Worm (Caenorhabditis elegans) whole organism, L4 larva: Measurements from ENCODE around the gene cnep-1.
A peak's percentile ranks its signal among the peaks of the same experiment; 100 is the strongest.

Source experiments
- Y48G9A.11 ChIP-seq: fragments of 200-800 bp; sonication (Bioruptor generic); IDR thresholded peaks from 2 replicates; pipeline ENCODE4 v1.3.6; 2022; ENCODE audit warnings: missing genetic modification reagents, missing genetic modification characterization, missing compliant biosample characterization
- Y5F2A.4 ChIP-seq: fragments of 200-800 bp; sonication (Bioruptor generic); optimal IDR thresholded peaks from 2 replicates; lab custom pipeline; 2018; ENCODE audit warnings: mild to moderate bottlenecking, missing genetic modification characterization, missing compliant biosample characterization
- Y75B8A.6 ChIP-seq: fragments of 200-800 bp; sonication (Bioruptor generic); IDR thresholded peaks from 2 replicates; pipeline ENCODE4 v1.3.6; 2022; ENCODE audit warnings: missing genetic modification reagents, missing genetic modification characterization, missing compliant biosample characterization
- ZK546.5 ChIP-seq, 2 experiments: sonication (generic microtip); optimal IDR thresholded peaks; 2 replicates each; lab custom pipeline; 2017; ENCODE audit warnings: missing biosample characterization in 2 of 2, missing genetic modification characterization in 2 of 2
- aha-1 ChIP-seq: fragments of 150-350 bp; peaks from one replicate; lab custom pipeline; 2014; ENCODE audit warnings: missing biosample characterization, missing genetic modification characterization
- ama-1 ChIP-seq: fragments of 150-350 bp; optimal IDR thresholded peaks from 2 replicates; lab custom pipeline; 2014; ENCODE audit warnings: inconsistent platforms, mixed read lengths
- arid-1 ChIP-seq: fragments of 200-800 bp; sonication (Bioruptor generic); conservative IDR thresholded peaks from 2 replicates; pipeline ENCODE4 v1.3.6; 2022; ENCODE audit warnings: missing genetic modification reagents, missing genetic modification characterization, missing compliant biosample characterization
- ceh-20 ChIP-seq: fragments of 200-800 bp; sonication (Bioruptor generic); IDR thresholded peaks from 2 replicates; pipeline ENCODE4 v1.3.6; 2022; ENCODE audit warnings: missing genetic modification reagents, missing genetic modification characterization, missing compliant biosample characterization
- ceh-28 ChIP-seq: fragments of 150-350 bp; optimal IDR thresholded peaks from 2 replicates; lab custom pipeline; 2014; ENCODE audit warnings: missing biosample characterization, missing genetic modification reagents, missing genetic modification characterization
- cey-2 ChIP-seq: sonication (generic microtip); optimal IDR thresholded peaks from 3 replicates; lab custom pipeline; 2017; ENCODE audit warnings: missing genetic modification characterization, mild to moderate bottlenecking, missing compliant biosample characterization, antibody characterized with exemption, borderline replicate concordance; ENCODE audit not compliant: insufficient read depth
- ctbp-1 ChIP-seq: fragments of 200-800 bp; sonication (Bioruptor generic); IDR thresholded peaks from 2 replicates; pipeline ENCODE4 v1.3.6; 2022; ENCODE audit warnings: missing genetic modification reagents, missing genetic modification characterization, missing compliant biosample characterization
- daf-8 ChIP-seq: fragments of 200-800 bp; sonication (Bioruptor generic); IDR thresholded peaks from 2 replicates; pipeline ENCODE4 v1.3.6; 2022; ENCODE audit warnings: missing genetic modification characterization, missing compliant biosample characterization
- dmd-6 ChIP-seq: fragments of 200-800 bp; sonication (Bioruptor generic); IDR thresholded peaks from 2 replicates; pipeline ENCODE4 v1.3.6; 2022; ENCODE audit warnings: missing genetic modification reagents, missing genetic modification characterization, missing compliant biosample characterization
- hlh-11 ChIP-seq: fragments of 200-800 bp; sonication (Bioruptor generic); optimal IDR thresholded peaks from 2 replicates; lab custom pipeline; 2018; ENCODE audit warnings: mild to moderate bottlenecking, missing genetic modification characterization, missing compliant biosample characterization
- hlh-30 ChIP-seq: sonication (generic microtip); optimal IDR thresholded peaks from 2 replicates; lab custom pipeline; 2017; ENCODE audit warnings: antibody characterized with exemption, mild to moderate bottlenecking, missing genetic modification characterization, missing compliant biosample characterization; ENCODE audit not compliant: insufficient read depth
- hmg-1.1 ChIP-seq: fragments of 200-800 bp; sonication (Bioruptor generic); IDR thresholded peaks from 2 replicates; pipeline ENCODE4 v1.3.6; 2022; ENCODE audit warnings: missing genetic modification reagents, missing genetic modification characterization, missing compliant biosample characterization
- lin-1 ChIP-seq: fragments of 200-800 bp; sonication (Bioruptor generic); IDR thresholded peaks from 2 replicates; pipeline ENCODE4 v1.3.6; 2022; ENCODE audit warnings: missing genetic modification reagents, missing genetic modification characterization, missing compliant biosample characterization
- lsy-2 ChIP-seq, 2 experiments: fragments of 150-350 bp in 1 of 2; sonication (generic microtip) in 1 of 2; optimal IDR thresholded peaks; 2 replicates each; lab custom pipeline; 2014 to 2017; ENCODE audit warnings: missing biosample characterization in 2 of 2, missing genetic modification characterization in 2 of 2
- madf-9 ChIP-seq: fragments of 200-800 bp; sonication (Bioruptor generic); conservative IDR thresholded peaks from 2 replicates; pipeline ENCODE4 v1.3.6; 2022; ENCODE audit warnings: missing genetic modification reagents, missing genetic modification characterization, missing compliant biosample characterization
- mdl-1 ChIP-seq, 2 experiments: fragments of 150-350 bp in 1 of 2; sonication (generic microtip) in 1 of 2; optimal IDR thresholded peaks; 2 replicates each; lab custom pipeline; 2014 to 2017; ENCODE audit warnings: missing biosample characterization in 2 of 2, missing genetic modification characterization in 2 of 2
- mep-1 ChIP-seq: fragments of 150-350 bp; sonication (generic microtip); optimal IDR thresholded peaks from 3 replicates; lab custom pipeline; 2014; ENCODE audit warnings: missing biosample characterization, missing genetic modification characterization
- mxl-3 ChIP-seq: fragments of 200-800 bp; sonication (Bioruptor generic); optimal IDR thresholded peaks from 2 replicates; lab custom pipeline; 2018; ENCODE audit warnings: mild to moderate bottlenecking, missing genetic modification characterization, missing compliant biosample characterization
- nhr-10 ChIP-seq: fragments of 150-350 bp; optimal IDR thresholded peaks from 2 replicates; lab custom pipeline; 2014; ENCODE audit warnings: missing biosample characterization, missing genetic modification characterization
- nhr-11 ChIP-seq: fragments of 150-350 bp; optimal IDR thresholded peaks from 2 replicates; lab custom pipeline; 2014; ENCODE audit warnings: missing biosample characterization, missing genetic modification characterization
- nhr-237 ChIP-seq: sonication (generic microtip); optimal IDR thresholded peaks from 2 replicates; lab custom pipeline; 2017; ENCODE audit warnings: missing biosample characterization, missing genetic modification characterization
- nhr-25 ChIP-seq: sonication (generic microtip); optimal IDR thresholded peaks from 2 replicates; lab custom pipeline; 2017; ENCODE audit warnings: missing genetic modification characterization, mild to moderate bottlenecking, missing compliant biosample characterization, antibody characterized with exemption, moderate library complexity, borderline replicate concordance; ENCODE audit not compliant: insufficient read depth
- nhr-28 ChIP-seq: fragments of 150-350 bp; optimal IDR thresholded peaks from 2 replicates; lab custom pipeline; 2014; ENCODE audit warnings: missing biosample characterization, missing genetic modification characterization
- nhr-42 ChIP-seq: fragments of 200-800 bp; sonication (Bioruptor generic); IDR thresholded peaks from 2 replicates; pipeline ENCODE4 v1.3.6; 2022; ENCODE audit warnings: missing genetic modification characterization, missing compliant biosample characterization
- nhr-48 ChIP-seq: sonication (generic microtip); optimal IDR thresholded peaks from 2 replicates; lab custom pipeline; 2016; ENCODE audit warnings: mild to moderate bottlenecking, missing genetic modification characterization, missing compliant biosample characterization
- nhr-76 ChIP-seq: fragments of 150-350 bp; optimal IDR thresholded peaks from 2 replicates; lab custom pipeline; 2014; ENCODE audit warnings: missing biosample characterization, missing genetic modification characterization
- pha-4 ChIP-seq, 2 experiments: fragments of 150-350 bp in 1 of 2; fragments of 200-800 bp in 1 of 2; sonication (Bioruptor generic) in 1 of 2; IDR thresholded peaks in 1 of 2; optimal IDR thresholded peaks in 1 of 2; 2 replicates each; pipeline versions ENCODE4 v1.3.6 to Lab custom; 2014 to 2022; ENCODE audit warnings: missing genetic modification characterization in 2 of 2, missing genetic modification reagents in 2 of 2, missing biosample characterization in 1 of 2, missing compliant biosample characterization in 1 of 2
- pqm-1 ChIP-seq: sonication (generic microtip); optimal IDR thresholded peaks from 2 replicates; lab custom pipeline; 2017; ENCODE audit warnings: missing biosample characterization, missing genetic modification characterization
- rbr-2 ChIP-seq: sonication (generic microtip); optimal IDR thresholded peaks from 2 replicates; lab custom pipeline; 2016; ENCODE audit warnings: missing genotype, missing genetic modification characterization, missing compliant biosample characterization
- set-16 ChIP-seq: fragments of 200-800 bp; sonication (Bioruptor generic); IDR thresholded peaks from 2 replicates; pipeline ENCODE4 v1.3.6; 2022; ENCODE audit warnings: missing genetic modification reagents, missing genetic modification characterization, missing compliant biosample characterization
- skn-1 ChIP-seq: fragments of 150-350 bp; optimal IDR thresholded peaks from 2 replicates; lab custom pipeline; 2014; ENCODE audit warnings: missing biosample characterization, missing genetic modification characterization
- snpc-1.2 ChIP-seq: fragments of 200-800 bp; sonication (Bioruptor generic); IDR thresholded peaks from 2 replicates; pipeline ENCODE4 v1.3.6; 2022; ENCODE audit warnings: missing genetic modification reagents, missing genetic modification characterization, missing compliant biosample characterization
- spr-3 ChIP-seq: fragments of 200-800 bp; sonication (Bioruptor generic); optimal IDR thresholded peaks from 2 replicates; lab custom pipeline; 2018; ENCODE audit warnings: mild to moderate bottlenecking, missing genetic modification characterization, missing compliant biosample characterization
- tra-1 ChIP-seq: fragments of 200-800 bp; sonication (Bioruptor generic); IDR thresholded peaks from 2 replicates; pipeline ENCODE4 v1.3.6; 2022; ENCODE audit warnings: missing genetic modification reagents, missing genetic modification characterization, missing compliant biosample characterization
- unc-62 ChIP-seq, 3 experiments: fragments of 150-350 bp in 1 of 3; sonication (generic microtip); optimal IDR thresholded peaks in 2 of 3; peaks in 1 of 3; 1 replicate in 1 of 3; 2 replicates in 2 of 3; lab custom pipeline; 2014 to 2017; ENCODE audit warnings: missing biosample characterization in 3 of 3, missing genetic modification characterization in 3 of 3, missing genetic modification reagents in 3 of 3, missing genotype in 1 of 3
- zag-1 ChIP-seq: fragments of 150-350 bp; optimal IDR thresholded peaks from 2 replicates; lab custom pipeline; 2014; ENCODE audit warnings: missing biosample characterization, missing genetic modification characterization

The cnep-1 gene

DNA sequence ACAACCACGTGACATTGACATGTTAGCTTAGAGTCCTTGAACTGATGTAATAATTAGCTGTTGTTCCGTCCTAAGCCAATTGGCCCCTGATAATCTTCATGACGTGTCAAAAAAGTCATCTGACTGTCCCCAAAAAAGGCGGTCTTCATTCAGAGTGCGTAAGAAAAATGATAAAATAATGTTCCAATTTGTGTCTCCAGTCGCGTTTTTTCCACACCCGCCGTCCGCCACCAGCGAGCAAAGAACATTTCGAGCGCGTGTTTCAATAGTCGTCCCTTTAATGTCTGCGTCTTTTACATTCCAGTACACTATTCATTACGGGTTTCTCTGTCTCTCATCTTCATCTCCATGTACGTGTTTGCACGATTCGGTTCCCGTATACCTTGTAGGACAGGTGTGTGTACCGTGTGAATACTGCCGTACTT is 27.3 kb downstream of the cnep-1 start (continued):
- TF ChIP-seq arid-1 (0 out of 2 replicates have a peak, but pooled peaks have one; percentile 4), pha-4 (GFP tag; IDR thresholded peaks at IDR 0.05; lab: Robert Waterston, UW) (no peak), pha-4 (tag; optimal IDR thresholded peaks at IDR 0.05; lab: Kevin White, UChicago) (peak; percentile 17), madf-9 (peak; percentile 49; the same call in 1 of the 2 replicates), ceh-20 (GFP tag; lab: Robert Waterston, UW) (peak; percentile 84), daf-8 (GFP tag; lab: Robert Waterston, UW) (no peak), nhr-48 (tag; lab: Kevin White, UChicago) (peak; percentile 99), pqm-1 (tag; lab: Kevin White, UChicago) (peak; percentile 52), ctbp-1 (GFP tag; lab: Robert Waterston, UW) (peak; percentile 71; the same call in 1 of the 2 replicates), Y5F2A.4 (no peak), cey-2 (tag; lab: Kevin White, UChicago) (peak; percentile 96), Y75B8A.6 (GFP tag; lab: Robert Waterston, UW) (no peak)

DNA sequence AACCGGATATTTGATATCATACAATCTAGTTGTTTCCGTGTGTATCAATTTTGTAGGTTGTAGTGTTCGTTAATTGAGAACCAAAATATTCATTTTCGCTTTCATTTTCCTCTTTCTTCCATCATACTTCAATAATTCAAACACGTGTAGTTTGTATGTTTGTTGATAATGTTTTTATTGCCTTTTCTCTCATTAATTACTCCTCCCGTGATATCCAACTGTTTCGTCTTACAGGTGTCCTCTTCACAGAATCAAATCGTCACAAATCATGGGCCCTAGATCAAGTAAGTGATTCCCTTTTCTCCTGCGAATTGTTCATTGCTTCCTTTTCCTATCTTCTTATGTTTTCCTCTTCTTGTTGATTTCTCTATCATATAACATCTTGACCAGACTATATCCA is 28.8 kb downstream of the cnep-1 start, which contains the start of gene nhr-21:
Gene nhr-21 (plus strand): TSS at position 235 of the 400 bp plus-strand sequence.
- TF ChIP-seq hlh-11 (peak; percentile 70), lsy-2 (tag; optimal IDR thresholded peaks at IDR 0.05; lab: Kevin White, UChicago) (peak in 1 of 2 experiments; percentile 52), lin-1 (GFP tag; lab: Robert Waterston, UW) (0 out of 2 replicates have a peak, but pooled peaks have one; percentile 26), cey-2 (tag; lab: Kevin White, UChicago) (peak; percentile 19), nhr-25 (tag; lab: Kevin White, UChicago) (peak; percentile 16), dmd-6 (GFP tag; lab: Robert Waterston, UW) (peak; percentile 57; the same call in 1 of the 2 replicates), snpc-1.2 (GFP tag; lab: Robert Waterston, UW) (no peak), nhr-76 (no peak), mdl-1 (tag; optimal IDR thresholded peaks at IDR 0.05; lab: Kevin White, UChicago) (peak in 1 of 2 experiments; percentile 76), unc-62 (GFP tag; optimal IDR thresholded peaks at IDR 0.05 in 1 of 2; lab: Kevin White, UChicago) (peak in 1 of 2 experiments; percentile 87), unc-62 (tag; optimal IDR thresholded peaks at IDR 0.05; lab: Kevin White, UChicago) (no peak), mxl-3 (GFP tag; lab: Kevin White, UChicago) (peak; percentile 64), mep-1 (tag; lab: Kevin White, UChicago) (peak; percentile 17), nhr-11 (tag; lab: Kevin White, UChicago) (peak; percentile 42), madf-9 (no peak), skn-1 (tag; lab: Kevin White, UChicago) (no peak), nhr-42 (GFP tag; lab: Robert Waterston, UW) (no peak), nhr-28 (tag; lab: Kevin White, UChicago) (peak; percentile 87), ama-1 (lab: Kevin White, UChicago) (no peak), hlh-30 (tag; lab: Kevin White, UChicago) (peak; percentile 79)

DNA sequence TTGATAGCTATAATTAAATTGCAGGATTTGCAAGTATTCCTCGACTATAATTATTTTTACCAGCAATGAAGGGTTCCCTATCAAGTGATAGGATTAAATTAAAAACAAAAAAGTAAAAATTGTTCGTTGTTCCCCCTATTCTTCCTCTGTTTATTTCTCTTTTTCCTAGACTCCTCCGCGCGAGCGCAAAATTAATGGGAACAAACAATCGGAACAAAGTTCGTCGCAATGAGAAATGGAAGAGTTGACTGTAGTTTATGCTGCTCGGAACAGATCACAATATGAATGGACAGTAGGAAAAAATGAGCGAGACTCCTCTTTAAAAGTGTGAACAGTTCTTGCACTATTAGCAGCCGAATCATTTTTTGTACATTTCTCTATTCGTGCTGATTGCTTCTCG is 30.6 kb downstream of the cnep-1 start:
- TF ChIP-seq rbr-2 (tag; lab: Kevin White, UChicago), result no peak
- no peak for TF ChIP-seq ceh-28
- TF ChIP-seq nhr-10 (tag; lab: Kevin White, UChicago), result no peak
- TF ChIP-seq tra-1 (GFP tag; lab: Robert Waterston, UW), result no peak
- TF ChIP-seq ZK546.5 (tag; optimal IDR thresholded peaks at IDR 0.05; lab: Kevin White, UChicago), result no peak
- TF ChIP-seq zag-1, result no peak
- no peak for TF ChIP-seq ceh-20 (GFP tag; lab: Robert Waterston, UW)
- no peak for TF ChIP-seq set-16 (GFP tag; lab: Robert Waterston, UW)
- TF ChIP-seq pha-4 (GFP tag; IDR thresholded peaks at IDR 0.05; lab: Robert Waterston, UW), result no peak
- peak; percentile 85 for TF ChIP-seq pha-4 (tag; optimal IDR thresholded peaks at IDR 0.05; lab: Kevin White, UChicago)
- peak; percentile 5 for TF ChIP-seq nhr-28 (tag; lab: Kevin White, UChicago)
- no peak for TF ChIP-seq Y48G9A.11 (GFP tag; lab: Robert Waterston, UW)
- TF ChIP-seq hmg-1.1 (GFP tag; lab: Robert Waterston, UW), result no peak
- 0 out of 2 replicates have a peak, but pooled peaks have one; percentile 18 for TF ChIP-seq dmd-6 (GFP tag; lab: Robert Waterston, UW)
- no peak for TF ChIP-seq nhr-237 (tag; lab: Kevin White, UChicago)
- TF ChIP-seq daf-8 (GFP tag; lab: Robert Waterston, UW), result no peak
- TF ChIP-seq spr-3 (GFP tag; lab: Kevin White, UChicago), result no peak
- TF ChIP-seq lsy-2 (tag; optimal IDR thresholded peaks at IDR 0.05; lab: Kevin White, UChicago), result no peak
- no peak for TF ChIP-seq aha-1 (tag; lab: Kevin White, UChicago)
